Worm (Caenorhabditis elegans) whole organism, L4 larva: ENCODE data around the gene C06G1.1.

Source experiments
- F26F4.8 ChIP-seq: fragments of 200-800 bp; sonication (Bioruptor generic); conservative IDR thresholded peaks from 2 replicates; pipeline ENCODE4 v1.3.6; 2022; ENCODE audit warnings: missing genetic modification characterization, missing compliant biosample characterization
- F37D6.2 ChIP-seq: sonication (generic microtip); optimal IDR thresholded peaks from 2 replicates; lab custom pipeline; 2016; ENCODE audit warnings: mild to moderate bottlenecking, missing genetic modification characterization, missing compliant biosample characterization
- F44E2.7 ChIP-seq: fragments of 200-800 bp; sonication (Bioruptor generic); IDR thresholded peaks from 2 replicates; pipeline ENCODE4 v2.1.2; 2022; ENCODE audit warnings: missing genetic modification characterization, missing compliant biosample characterization
- R02D3.7 ChIP-seq: fragments of 150-350 bp; sonication (generic microtip); optimal IDR thresholded peaks from 3 replicates; lab custom pipeline; 2014; ENCODE audit warnings: missing biosample characterization, missing genetic modification characterization
- Y48G9A.11 ChIP-seq: fragments of 200-800 bp; sonication (Bioruptor generic); IDR thresholded peaks from 2 replicates; pipeline ENCODE4 v1.3.6; 2022; ENCODE audit warnings: missing genetic modification reagents, missing genetic modification characterization, missing compliant biosample characterization
- Y75B8A.6 ChIP-seq: fragments of 200-800 bp; sonication (Bioruptor generic); IDR thresholded peaks from 2 replicates; pipeline ENCODE4 v1.3.6; 2022; ENCODE audit warnings: missing genetic modification reagents, missing genetic modification characterization, missing compliant biosample characterization
- ZK546.5 ChIP-seq, 2 experiments: sonication (generic microtip); optimal IDR thresholded peaks; 2 replicates each; lab custom pipeline; 2017; ENCODE audit warnings: missing biosample characterization in 2 of 2, missing genetic modification characterization in 2 of 2
- arid-1 ChIP-seq: fragments of 200-800 bp; sonication (Bioruptor generic); conservative IDR thresholded peaks from 2 replicates; pipeline ENCODE4 v1.3.6; 2022; ENCODE audit warnings: missing genetic modification reagents, missing genetic modification characterization, missing compliant biosample characterization
- ceh-28 ChIP-seq: fragments of 150-350 bp; optimal IDR thresholded peaks from 2 replicates; lab custom pipeline; 2014; ENCODE audit warnings: missing biosample characterization, missing genetic modification reagents, missing genetic modification characterization
- ceh-32 ChIP-seq: sonication (generic microtip); optimal IDR thresholded peaks from 2 replicates; lab custom pipeline; 2016; ENCODE audit warnings: mild to moderate bottlenecking, missing genetic modification characterization, missing compliant biosample characterization; ENCODE audit not compliant: poor library complexity
- ces-1 ChIP-seq: fragments of 150-350 bp; sonication (generic microtip); optimal IDR thresholded peaks from 4 replicates; lab custom pipeline; 2014; ENCODE audit warnings: missing biosample characterization, missing genetic modification reagents, missing genetic modification characterization
- cey-2 ChIP-seq: sonication (generic microtip); optimal IDR thresholded peaks from 3 replicates; lab custom pipeline; 2017; ENCODE audit warnings: missing genetic modification characterization, mild to moderate bottlenecking, missing compliant biosample characterization, antibody characterized with exemption, borderline replicate concordance; ENCODE audit not compliant: insufficient read depth
- daf-12 ChIP-seq: fragments of 150-350 bp; optimal IDR thresholded peaks from 2 replicates; lab custom pipeline; 2014; ENCODE audit warnings: missing biosample characterization, missing genetic modification reagents, missing genetic modification characterization
- duxl-1 ChIP-seq: sonication (generic microtip); optimal IDR thresholded peaks from 2 replicates; lab custom pipeline; 2016; ENCODE audit warnings: mild to moderate bottlenecking, missing genetic modification characterization, moderate library complexity, missing compliant biosample characterization; ENCODE audit not compliant: poor library complexity
- dve-1 ChIP-seq: sonication (generic microtip); optimal IDR thresholded peaks from 2 replicates; lab custom pipeline; 2017; ENCODE audit warnings: antibody characterized with exemption, mild to moderate bottlenecking, missing genetic modification characterization, missing compliant biosample characterization; ENCODE audit not compliant: insufficient read depth
- egl-43 ChIP-seq: fragments of 200-800 bp; sonication (Bioruptor generic); IDR thresholded peaks from 2 replicates; pipeline ENCODE4 v1.3.6; 2022; ENCODE audit warnings: missing genetic modification reagents, missing genetic modification characterization, missing compliant biosample characterization
- fkh-10 ChIP-seq: fragments of 150-350 bp; optimal IDR thresholded peaks from 2 replicates; lab custom pipeline; 2014; ENCODE audit warnings: missing biosample characterization, missing genetic modification reagents, missing genetic modification characterization
- hif-1 ChIP-seq, 2 experiments: sonication (generic microtip); optimal IDR thresholded peaks; 2 replicates each; lab custom pipeline; 2016 to 2017; ENCODE audit warnings: missing compliant biosample characterization in 2 of 2, missing genetic modification characterization in 2 of 2, missing genetic modification reagents in 2 of 2, missing genotype in 2 of 2, mild to moderate bottlenecking in 1 of 2
- hlh-11 ChIP-seq: fragments of 200-800 bp; sonication (Bioruptor generic); optimal IDR thresholded peaks from 2 replicates; lab custom pipeline; 2018; ENCODE audit warnings: mild to moderate bottlenecking, missing genetic modification characterization, missing compliant biosample characterization
- hlh-30 ChIP-seq: sonication (generic microtip); optimal IDR thresholded peaks from 2 replicates; lab custom pipeline; 2017; ENCODE audit warnings: antibody characterized with exemption, mild to moderate bottlenecking, missing genetic modification characterization, missing compliant biosample characterization; ENCODE audit not compliant: insufficient read depth
- hmg-1.1 ChIP-seq: fragments of 200-800 bp; sonication (Bioruptor generic); IDR thresholded peaks from 2 replicates; pipeline ENCODE4 v1.3.6; 2022; ENCODE audit warnings: missing genetic modification reagents, missing genetic modification characterization, missing compliant biosample characterization
- lim-7 ChIP-seq: fragments of 200-800 bp; sonication (Bioruptor generic); IDR thresholded peaks from 2 replicates; pipeline ENCODE4 v1.3.6; 2022; ENCODE audit warnings: missing genetic modification characterization, missing compliant biosample characterization
- lin-13 ChIP-seq: fragments of 150-350 bp; optimal IDR thresholded peaks from 2 replicates; lab custom pipeline; 2014; ENCODE audit warnings: missing biosample characterization, missing genetic modification reagents, missing genetic modification characterization
- lin-15B ChIP-seq: fragments of 150-350 bp; sonication (generic microtip); optimal IDR thresholded peaks from 3 replicates; lab custom pipeline; 2014; ENCODE audit warnings: missing biosample characterization, missing genetic modification characterization
- lin-29 ChIP-seq: fragments of 200-800 bp; sonication (Bioruptor generic); IDR thresholded peaks from 2 replicates; pipeline ENCODE4 v1.3.6; 2022; ENCODE audit warnings: missing genetic modification reagents, missing genetic modification characterization, missing compliant biosample characterization
- lin-38 ChIP-seq: fragments of 200-800 bp; sonication (Bioruptor generic); IDR thresholded peaks from 2 replicates; pipeline ENCODE4 v1.3.6; 2022; ENCODE audit warnings: missing genetic modification reagents, missing genetic modification characterization, missing compliant biosample characterization
- lir-3 ChIP-seq: sonication (generic microtip); optimal IDR thresholded peaks from 2 replicates; lab custom pipeline; 2016; ENCODE audit warnings: mild to moderate bottlenecking, missing genetic modification characterization, missing compliant biosample characterization
- madf-5 ChIP-seq, 2 experiments: fragments of 200-800 bp; sonication (Bioruptor generic); IDR thresholded peaks; 2 replicates each; pipeline ENCODE4 v1.3.6; 2022; ENCODE audit warnings: missing compliant biosample characterization in 2 of 2, missing genetic modification characterization in 2 of 2
- mdl-1 ChIP-seq, 2 experiments: fragments of 150-350 bp in 1 of 2; sonication (generic microtip) in 1 of 2; optimal IDR thresholded peaks; 2 replicates each; lab custom pipeline; 2014 to 2017; ENCODE audit warnings: missing biosample characterization in 2 of 2, missing genetic modification characterization in 2 of 2
- mes-2 ChIP-seq: sonication (generic microtip); optimal IDR thresholded peaks from 2 replicates; lab custom pipeline; 2016; ENCODE audit warnings: missing genotype, mild to moderate bottlenecking, missing genetic modification characterization, missing compliant biosample characterization; ENCODE audit not compliant: poor library complexity, severe bottlenecking
- mxl-2 ChIP-seq: fragments of 200-800 bp; sonication (Bioruptor generic); conservative IDR thresholded peaks from 2 replicates; pipeline ENCODE4 v1.3.6; 2022; ENCODE audit warnings: missing genetic modification reagents, missing genetic modification characterization, missing compliant biosample characterization
- nhr-102 ChIP-seq: sonication (generic microtip); optimal IDR thresholded peaks from 2 replicates; lab custom pipeline; 2016; ENCODE audit warnings: mild to moderate bottlenecking, missing genetic modification characterization, moderate library complexity, missing compliant biosample characterization
- nhr-11 ChIP-seq: fragments of 150-350 bp; optimal IDR thresholded peaks from 2 replicates; lab custom pipeline; 2014; ENCODE audit warnings: missing biosample characterization, missing genetic modification characterization
- nhr-237 ChIP-seq: sonication (generic microtip); optimal IDR thresholded peaks from 2 replicates; lab custom pipeline; 2017; ENCODE audit warnings: missing biosample characterization, missing genetic modification characterization
- nhr-28 ChIP-seq: fragments of 150-350 bp; optimal IDR thresholded peaks from 2 replicates; lab custom pipeline; 2014; ENCODE audit warnings: missing biosample characterization, missing genetic modification characterization
- nhr-6 ChIP-seq: fragments of 150-350 bp; optimal IDR thresholded peaks from 2 replicates; lab custom pipeline; 2014; ENCODE audit warnings: missing biosample characterization, missing genetic modification characterization
- nhr-76 ChIP-seq: fragments of 150-350 bp; optimal IDR thresholded peaks from 2 replicates; lab custom pipeline; 2014; ENCODE audit warnings: missing biosample characterization, missing genetic modification characterization
- saeg-2 ChIP-seq: fragments of 200-800 bp; sonication (Bioruptor generic); IDR thresholded peaks from 2 replicates; pipeline ENCODE4 v1.3.6; 2022; ENCODE audit warnings: missing genetic modification reagents, missing genetic modification characterization, missing compliant biosample characterization
- sdz-12 ChIP-seq: fragments of 200-800 bp; sonication (Bioruptor generic); optimal IDR thresholded peaks from 2 replicates; lab custom pipeline; 2018; ENCODE audit warnings: mild to moderate bottlenecking, missing genetic modification characterization, missing compliant biosample characterization
- snpc-4 ChIP-seq: fragments of 150-350 bp; optimal IDR thresholded peaks from 2 replicates; lab custom pipeline; 2014; ENCODE audit warnings: missing biosample characterization, missing genetic modification characterization
- spr-1 ChIP-seq: sonication (generic microtip); optimal IDR thresholded peaks from 2 replicates; lab custom pipeline; 2016; ENCODE audit warnings: mild to moderate bottlenecking, missing genetic modification characterization, missing compliant biosample characterization
- spr-3 ChIP-seq: fragments of 200-800 bp; sonication (Bioruptor generic); optimal IDR thresholded peaks from 2 replicates; lab custom pipeline; 2018; ENCODE audit warnings: mild to moderate bottlenecking, missing genetic modification characterization, missing compliant biosample characterization
- tag-97 ChIP-seq: fragments of 200-800 bp; sonication (Bioruptor generic); IDR thresholded peaks from 2 replicates; pipeline ENCODE4 v1.3.6; 2022; ENCODE audit warnings: missing genetic modification characterization, missing compliant biosample characterization
- unc-39 ChIP-seq: sonication (generic microtip); optimal IDR thresholded peaks from 2 replicates; lab custom pipeline; 2017; ENCODE audit warnings: missing biosample characterization, missing genetic modification characterization
- vab-7 ChIP-seq: fragments of 200-800 bp; sonication (Bioruptor generic); IDR thresholded peaks from 2 replicates; pipeline ENCODE4 v1.3.6; 2022; ENCODE audit warnings: missing genetic modification reagents, missing genetic modification characterization, missing compliant biosample characterization
- zfp-2 ChIP-seq: sonication (generic microtip); optimal IDR thresholded peaks from 2 replicates; lab custom pipeline; 2016; ENCODE audit warnings: mild to moderate bottlenecking, missing genetic modification characterization, missing compliant biosample characterization
- zfp-3 ChIP-seq: fragments of 200-800 bp; sonication (Bioruptor generic); conservative IDR thresholded peaks from 2 replicates; pipeline ENCODE4 v1.3.6; 2022; ENCODE audit warnings: missing genetic modification reagents, missing genetic modification characterization, missing compliant biosample characterization
- zip-11 ChIP-seq: fragments of 200-800 bp; sonication (Bioruptor generic); IDR thresholded peaks from 2 replicates; pipeline ENCODE4 v1.3.6; 2022; ENCODE audit warnings: missing genetic modification characterization, missing compliant biosample characterization
- zip-2 ChIP-seq: fragments of 150-350 bp; optimal IDR thresholded peaks from 2 replicates; lab custom pipeline; 2014; ENCODE audit warnings: missing biosample characterization, missing genetic modification characterization
- ztf-7 ChIP-seq: fragments of 150-350 bp; optimal IDR thresholded peaks from 2 replicates; lab custom pipeline; 2014; ENCODE audit warnings: missing biosample characterization, missing genetic modification characterization

The C06G1.1 gene

DNA sequence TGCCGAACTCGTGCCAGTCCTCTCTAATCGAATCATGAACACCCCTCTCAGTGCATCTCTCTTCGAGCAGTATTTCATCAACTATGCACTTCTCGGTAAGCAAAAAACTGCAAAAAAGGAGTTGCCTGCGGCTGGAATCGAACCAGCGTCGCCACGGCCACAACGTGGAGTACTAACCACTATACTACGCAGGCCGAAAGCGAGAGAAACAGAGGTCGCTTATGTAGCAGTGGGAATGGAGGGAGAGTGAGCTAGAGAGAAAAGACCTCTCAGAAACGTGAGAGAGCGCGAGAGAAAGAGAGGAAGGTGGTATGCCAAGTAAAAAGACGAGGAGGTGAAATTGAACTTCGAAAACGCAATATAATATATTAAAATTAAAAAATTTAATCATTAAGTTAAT is 1.6 kb downstream of the C06G1.1 start (continued):
- TF ChIP-seq vab-7, result peak; percentile 84
- peak; percentile 59; the same call in 1 of the 2 replicates for TF ChIP-seq saeg-2 (GFP tag; lab: Robert Waterston, UW)
- peak; percentile 10 for TF ChIP-seq ceh-32 (tag; lab: Kevin White, UChicago)
- no peak for TF ChIP-seq tag-97 (GFP tag; lab: Robert Waterston, UW)
- no peak for TF ChIP-seq ZK546.5 (tag; optimal IDR thresholded peaks at IDR 0.05; lab: Kevin White, UChicago)
- TF ChIP-seq lim-7 (GFP tag; lab: Robert Waterston, UW), result peak; percentile 87; the same call in 1 of the 2 replicates
- TF ChIP-seq zfp-3 (GFP tag; lab: Robert Waterston, UW), result 0 out of 2 replicates have a peak, but pooled peaks have one; percentile 47
- TF ChIP-seq nhr-102 (tag; lab: Kevin White, UChicago), result peak; percentile 82
- no peak for TF ChIP-seq snpc-4
- peak; percentile 49 to 66 for TF ChIP-seq mdl-1 (tag; optimal IDR thresholded peaks at IDR 0.05; lab: Kevin White, UChicago)
- TF ChIP-seq ces-1, result no peak
- peak; percentile 81 for TF ChIP-seq lin-38 (GFP tag; lab: Robert Waterston, UW)
- peak; percentile 72 for TF ChIP-seq fkh-10
- no peak for TF ChIP-seq F44E2.7 (GFP tag; lab: Robert Waterston, UW)
- TF ChIP-seq mes-2 (tag; lab: Kevin White, UChicago), result peak; percentile 89
- peak; percentile 79 for TF ChIP-seq hlh-30 (tag; lab: Kevin White, UChicago)
- peak; percentile 31 for TF ChIP-seq zfp-2
- peak; percentile 69 for TF ChIP-seq hlh-11
- TF ChIP-seq F37D6.2 (tag; lab: Kevin White, UChicago), result peak; percentile 74
- no peak for TF ChIP-seq zip-11 (GFP tag; lab: Robert Waterston, UW)
- TF ChIP-seq mxl-2, result peak; percentile 67
- TF ChIP-seq unc-39 (tag; lab: Kevin White, UChicago), result no peak
- TF ChIP-seq Y48G9A.11 (GFP tag; lab: Robert Waterston, UW), result peak; percentile 64
- no peak for TF ChIP-seq lin-15B (tag; lab: Kevin White, UChicago)
- TF ChIP-seq arid-1, result peak; percentile 73
- peak; percentile 16 for TF ChIP-seq zip-2 (tag; lab: Kevin White, UChicago)
- TF ChIP-seq lin-13 (GFP tag; lab: Kevin White, UChicago), result peak; percentile 51
- peak; percentile 79 for TF ChIP-seq duxl-1
- TF ChIP-seq dve-1, result peak; percentile 78
- TF ChIP-seq nhr-237 (tag; lab: Kevin White, UChicago), result no peak
- TF ChIP-seq daf-12, result no peak
- peak; percentile 83; the same call in 1 of the 2 replicates for TF ChIP-seq Y75B8A.6
- peak in 1 of 2 experiments; percentile 75 for TF ChIP-seq hif-1 (tag; optimal IDR thresholded peaks at IDR 0.05; lab: Kevin White, UChicago)
- peak; percentile 59 for TF ChIP-seq spr-3 (GFP tag; lab: Kevin White, UChicago)
- TF ChIP-seq hmg-1.1 (GFP tag; lab: Robert Waterston, UW), result peak; percentile 97
- peak; percentile 61; the same call in 1 of the 2 replicates for TF ChIP-seq F26F4.8
- no peak for TF ChIP-seq cey-2 (tag; lab: Kevin White, UChicago)
- peak; percentile 85 for TF ChIP-seq ztf-7 (tag; lab: Kevin White, UChicago)
- TF ChIP-seq spr-1, result peak; percentile 76
- TF ChIP-seq egl-43 (GFP tag; lab: Robert Waterston, UW), result peak; percentile 97
- no peak for TF ChIP-seq nhr-76 (tag; lab: Kevin White, UChicago)
- no peak for TF ChIP-seq ceh-28 (tag; lab: Kevin White, UChicago)
- TF ChIP-seq nhr-6 (tag; lab: Kevin White, UChicago), result peak; percentile 35
- TF ChIP-seq lir-3 (tag; lab: Kevin White, UChicago), result peak; percentile 48
- TF ChIP-seq nhr-11 (tag; lab: Kevin White, UChicago), result peak; percentile 79
- TF ChIP-seq sdz-12 (GFP tag; lab: Kevin White, UChicago), result peak; percentile 76
- peak; percentile 60; the same call in 1 of the 2 replicates for TF ChIP-seq lin-29 (GFP tag; lab: Robert Waterston, UW)
- TF ChIP-seq nhr-28 (tag; lab: Kevin White, UChicago), result peak; percentile 63
- TF ChIP-seq R02D3.7 (tag; lab: Kevin White, UChicago), result no peak
- TF ChIP-seq madf-5 (GFP tag; IDR thresholded peaks at IDR 0.05; lab: Robert Waterston, UW), result peak; percentile 72 to 92; a peak in 2 of 4 replicates
